Worm (Caenorhabditis elegans): ENCODE measurements around the gene C18D11.6.
A peak's percentile ranks its signal among the peaks of the same experiment; 100 is the strongest.
"Not testable (repeated sequence)": the region's sequence is repeated elsewhere in the genome, so short reads cannot be mapped to it uniquely, and the experiment has no call there.

Gene C18D11.6

DNA sequence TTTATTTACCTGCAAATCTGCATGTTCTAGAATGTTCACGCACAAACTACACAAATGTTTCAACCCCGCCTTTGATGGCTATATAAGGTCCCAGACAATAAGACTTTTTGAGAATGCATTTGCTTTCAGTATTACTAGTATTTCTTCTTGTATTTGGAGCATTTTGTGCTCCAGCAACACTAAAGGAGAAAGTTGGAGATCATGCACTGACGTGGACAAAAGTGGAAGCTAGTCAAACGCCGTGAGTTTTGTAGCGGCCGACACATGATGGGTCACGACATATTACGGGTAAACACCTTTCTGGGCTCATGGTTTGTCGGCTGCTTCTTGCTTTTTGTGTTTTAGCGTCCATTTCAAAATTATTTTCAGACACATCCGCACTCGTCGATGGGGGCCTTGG, at the start of gene C18D11.6:
Gene C18D11.6, plus strand, starts transcription at position 110 of the 400 bp plus-strand sequence.
- TF ChIP-seq mml-1 (tag; optimal IDR thresholded peaks at IDR 0.05) (no peak), nhr-77 (tag; optimal IDR thresholded peaks at IDR 0.05) (no peak), unc-62 (GFP tag; optimal IDR thresholded peaks at IDR 0.05) (no peak), ama-1 (optimal IDR thresholded peaks at IDR 0.05) (no peak)

DNA sequence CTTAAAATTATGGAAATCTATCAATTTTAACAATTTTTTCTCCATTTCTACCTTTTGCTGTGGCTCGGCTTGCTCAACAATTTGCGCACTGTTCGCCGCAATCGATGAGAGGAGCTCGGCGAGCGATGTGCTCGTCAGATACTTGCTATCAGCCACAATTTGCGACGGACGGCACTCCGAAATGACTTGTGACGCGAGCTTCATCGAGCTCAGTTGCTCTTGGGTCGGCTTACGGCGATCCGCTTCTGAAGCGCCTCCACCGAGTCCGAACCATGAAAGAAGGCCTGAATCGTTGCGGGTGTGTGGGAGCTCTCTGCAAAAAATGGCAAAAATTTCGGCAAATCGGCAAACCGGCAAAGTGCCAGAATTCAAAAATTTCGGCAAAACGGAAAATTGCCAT, 49.7 kb upstream of the C18D11.6 start:
- TF ChIP-seq nfya-1 (tag; optimal IDR thresholded peaks at IDR 0.05; ENCODE audit: insufficient read depth) (no peak), ztf-4 (tag; optimal IDR thresholded peaks at IDR 0.05) (no peak), elt-2 (tag; optimal IDR thresholded peaks at IDR 0.05) (no peak), ztf-11 (tag; optimal IDR thresholded peaks at IDR 0.05) (no peak), ceh-16 (tag; optimal IDR thresholded peaks at IDR 0.05) (no peak), sea-2 (GFP tag; optimal IDR thresholded peaks at IDR 0.05) (no peak), fkh-10 (GFP tag; optimal IDR thresholded peaks at IDR 0.05) (no peak), zag-1 (tag; optimal IDR thresholded peaks at IDR 0.05) (no peak), egl-5 (tag; optimal IDR thresholded peaks at IDR 0.05) (no peak)

DNA sequence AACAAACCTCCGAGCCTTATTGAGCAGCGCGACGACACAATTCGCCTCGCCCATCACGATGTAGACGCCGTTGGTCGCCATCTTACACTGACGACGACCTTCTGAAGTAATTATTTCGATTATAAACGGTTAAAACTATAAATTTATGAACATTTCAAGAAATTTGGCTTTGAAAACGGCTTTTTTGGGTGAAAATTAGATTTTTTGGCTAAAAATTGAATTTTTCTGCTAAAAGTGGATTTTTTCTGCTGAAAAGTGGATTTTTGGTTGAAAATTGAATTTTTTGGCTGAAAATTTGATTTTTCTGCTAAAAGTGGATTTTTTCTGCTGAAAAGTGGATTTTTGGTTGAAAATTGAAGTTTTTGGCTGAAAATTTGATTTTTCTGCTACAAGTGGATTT, 36.8 kb upstream of the C18D11.6 start, which contains the start of gene gbf-1:
Gene gbf-1, minus strand, starts transcription at position 101 of the 400 bp plus-strand sequence.
- not testable (repeated sequence) for TF ChIP-seq egl-5 (tag; optimal IDR thresholded peaks at IDR 0.05); fkh-10 (GFP tag; optimal IDR thresholded peaks at IDR 0.05); mml-1 (tag; optimal IDR thresholded peaks at IDR 0.05)

DNA sequence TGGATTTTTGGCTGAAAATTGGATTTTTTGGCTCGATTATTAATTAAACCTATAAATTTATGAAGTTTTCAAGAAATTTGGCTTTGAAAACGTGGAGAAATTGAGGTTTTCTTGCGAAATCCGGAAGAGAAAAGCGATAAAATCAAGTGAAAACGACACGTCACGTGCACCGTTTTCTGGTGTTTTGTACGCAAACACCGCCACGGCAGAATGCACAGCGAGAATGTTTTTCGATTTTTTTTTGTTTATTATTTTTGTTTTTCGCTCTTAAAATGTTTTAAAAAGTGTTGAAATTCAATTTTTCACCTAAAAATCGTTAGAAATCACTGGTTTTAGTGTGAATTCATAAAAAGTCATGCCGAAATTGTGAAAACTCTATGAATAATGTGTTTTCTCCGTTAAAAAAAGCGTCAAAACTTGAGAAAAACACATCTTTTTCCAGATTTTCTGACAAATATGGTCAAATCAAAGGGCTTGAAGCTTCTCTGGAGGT, 35.8 kb upstream of the C18D11.6 start, which contains the start of gene immp-1:
Gene immp-1, plus strand, starts transcription at position 443 of the 493 bp plus-strand sequence.
- peak; percentile 68 for TF ChIP-seq nhr-23 (tag; optimal IDR thresholded peaks at IDR 0.05)
- peak; percentile 29 for TF ChIP-seq lin-15B (tag; optimal IDR thresholded peaks at IDR 0.05)
- peak; percentile 28 for TF ChIP-seq nhr-25 (tag; optimal IDR thresholded peaks at IDR 0.05)
- peak; percentile 22 for TF ChIP-seq egl-5 (tag; optimal IDR thresholded peaks at IDR 0.05)
- TF ChIP-seq mml-1 (tag; optimal IDR thresholded peaks at IDR 0.05) = no peak
- TF ChIP-seq snpc-4 (tag; optimal IDR thresholded peaks at IDR 0.05) = peak; percentile 44
- TF ChIP-seq nfya-1 (tag; optimal IDR thresholded peaks at IDR 0.05; ENCODE audit: insufficient read depth) = peak; percentile 58
- TF ChIP-seq fos-1 (tag; optimal IDR thresholded peaks at IDR 0.05) = no peak
- no peak for TF ChIP-seq fkh-2 (tag; optimal IDR thresholded peaks at IDR 0.05)
- TF ChIP-seq pha-4 (tag; optimal IDR thresholded peaks at IDR 0.05) = peak; percentile 70
- no peak for TF ChIP-seq nhr-76 (tag; optimal IDR thresholded peaks at IDR 0.05)

DNA sequence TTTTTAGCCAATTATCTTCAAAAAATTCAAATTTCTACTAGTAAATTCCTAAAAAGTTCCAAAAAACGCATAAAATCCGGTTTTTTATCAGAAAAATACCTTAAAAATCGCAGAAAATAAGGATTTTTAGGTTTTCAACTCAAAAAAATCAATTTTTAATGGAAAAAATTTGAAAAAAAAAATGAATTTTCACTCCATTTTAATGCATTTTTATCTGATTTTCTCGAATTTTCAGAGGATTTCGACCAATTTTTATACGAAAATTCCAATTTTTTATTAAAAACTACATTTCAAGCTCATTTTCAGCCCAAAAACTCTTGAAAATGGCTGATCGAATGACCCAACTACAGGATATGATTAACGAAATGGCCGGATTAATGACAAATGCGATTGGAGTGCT, 33.0 kb upstream of the C18D11.6 start, which contains the start of gene mdt-21:
Gene mdt-21, plus strand, starts transcription at position 301 of the 400 bp plus-strand sequence.
- no peak for TF ChIP-seq sea-2 (GFP tag; optimal IDR thresholded peaks at IDR 0.05)
- no peak for TF ChIP-seq nhr-12 (tag; optimal IDR thresholded peaks at IDR 0.05)
- TF ChIP-seq unc-39 (tag; optimal IDR thresholded peaks at IDR 0.05) = no peak
- no peak for TF ChIP-seq mml-1 (tag; optimal IDR thresholded peaks at IDR 0.05)
- no peak for TF ChIP-seq ceh-28 (tag; optimal IDR thresholded peaks at IDR 0.05)
- TF ChIP-seq egl-5 (tag; optimal IDR thresholded peaks at IDR 0.05) = no peak
- no peak for TF ChIP-seq zag-1 (tag; optimal IDR thresholded peaks at IDR 0.05)
- TF ChIP-seq nhr-25 (tag; optimal IDR thresholded peaks at IDR 0.05) = no peak
- TF ChIP-seq tbx-2 (tag; optimal IDR thresholded peaks at IDR 0.05) = no peak
- TF ChIP-seq ZK546.5 (tag; optimal IDR thresholded peaks at IDR 0.05) = no peak
- no peak for TF ChIP-seq nhr-76 (tag; optimal IDR thresholded peaks at IDR 0.05)

DNA sequence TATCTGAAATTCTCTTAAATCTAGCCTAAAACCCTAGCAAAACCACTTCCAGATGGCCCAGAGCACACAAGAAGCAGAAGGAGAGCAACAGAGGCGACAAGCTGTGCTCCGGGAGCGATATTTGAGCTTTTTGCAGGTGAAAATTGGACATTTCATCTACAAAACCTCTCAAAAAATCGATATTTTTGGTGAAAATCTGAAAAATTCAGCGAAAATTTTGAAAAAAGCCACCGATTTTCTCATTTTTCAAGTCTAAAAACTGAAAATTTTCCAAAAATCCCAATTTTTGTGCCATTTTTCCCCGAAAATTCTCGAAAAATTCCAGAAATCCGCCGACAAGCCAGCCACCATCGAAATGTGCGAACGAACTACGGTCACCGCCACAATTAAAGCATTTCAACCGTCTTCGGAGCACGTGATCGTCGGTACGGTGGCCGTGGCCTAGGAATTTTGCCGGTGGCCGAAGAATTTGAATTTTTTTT, 30.1 kb upstream of the C18D11.6 start, which contains the start of gene C24H11.5:
Gene C24H11.5, plus strand, starts transcription at position 51 of the 482 bp plus-strand sequence.
- TF ChIP-seq egl-5 (tag; optimal IDR thresholded peaks at IDR 0.05) = no peak
- no peak for TF ChIP-seq nhr-11 (tag; optimal IDR thresholded peaks at IDR 0.05)
- TF ChIP-seq eor-1 (tag; optimal IDR thresholded peaks at IDR 0.05) = no peak
- no peak for TF ChIP-seq nhr-25 (tag; optimal IDR thresholded peaks at IDR 0.05)
- no peak for TF ChIP-seq nhr-76 (tag; optimal IDR thresholded peaks at IDR 0.05)
- TF ChIP-seq mml-1 (tag; optimal IDR thresholded peaks at IDR 0.05) = no peak
- no peak for TF ChIP-seq ztf-4 (tag; optimal IDR thresholded peaks at IDR 0.05)
- TF ChIP-seq nhr-12 (tag; optimal IDR thresholded peaks at IDR 0.05) = no peak
- TF ChIP-seq nhr-67 (tag; optimal IDR thresholded peaks at IDR 0.05) = no peak
- TF ChIP-seq ama-1 (optimal IDR thresholded peaks at IDR 0.05) = no peak
- TF ChIP-seq pqm-1 (tag; optimal IDR thresholded peaks at IDR 0.05) = no peak
- no peak for TF ChIP-seq elt-3 (tag; optimal IDR thresholded peaks at IDR 0.05)

All from whole organism, L3 larva.